Fruit fly (Drosophila melanogaster) whole organism, adult: ENCODE results near the gene Rrp5.
A peak's percentile ranks its signal among the peaks of the same experiment; 100 is the strongest.

Source experiments
- CG11617 ChIP-seq: fragments of 200-800 bp; sonication (Bioruptor generic); optimal IDR thresholded peaks from 2 replicates; lab custom pipeline; 2017; ENCODE audit warnings: mild to moderate bottlenecking, missing biosample characterization, missing genetic modification reagents, missing genetic modification characterization
- CG12768 ChIP-seq: fragments of 200-800 bp; sonication (Bioruptor generic); optimal IDR thresholded peaks from 2 replicates; lab custom pipeline; 2017; ENCODE audit warnings: missing biosample characterization, missing genetic modification characterization, mild to moderate bottlenecking, moderate library complexity, missing genetic modification reagents
- CG14711 ChIP-seq: fragments of 200-800 bp; sonication (Bioruptor generic); optimal IDR thresholded peaks from 2 replicates; lab custom pipeline; 2018; ENCODE audit warnings: missing biosample characterization, mild to moderate bottlenecking, missing genetic modification characterization, moderate library complexity
- CG1620 ChIP-seq: fragments of 200-800 bp; sonication (Bioruptor generic); optimal IDR thresholded peaks from 2 replicates; lab custom pipeline; 2016; ENCODE audit warnings: missing biosample characterization, missing genetic modification characterization
- CG33017 ChIP-seq: fragments of 200-800 bp; sonication (Bioruptor generic); optimal IDR thresholded peaks from 2 replicates; lab custom pipeline; 2018; ENCODE audit warnings: missing biosample characterization, mild to moderate bottlenecking, missing genetic modification characterization, moderate library complexity
- CG5204 ChIP-seq: fragments of 200-800 bp; sonication (Bioruptor generic); optimal IDR thresholded peaks from 2 replicates; lab custom pipeline; 2016; ENCODE audit warnings: missing biosample characterization, missing genetic modification characterization
- CG7101 ChIP-seq: fragments of 200-800 bp; sonication (Bioruptor generic); optimal IDR thresholded peaks from 2 replicates; lab custom pipeline; 2018; ENCODE audit warnings: missing biosample characterization, mild to moderate bottlenecking, missing genetic modification characterization, moderate library complexity
- Crg-1 ChIP-seq: fragments of 200-800 bp; sonication (Bioruptor generic); optimal IDR thresholded peaks from 2 replicates; lab custom pipeline; 2016; ENCODE audit warnings: missing biosample characterization, missing genetic modification characterization
- Hr96 ChIP-seq: fragments of 200-800 bp; sonication (Bioruptor generic); optimal IDR thresholded peaks from 2 replicates; lab custom pipeline; 2016; ENCODE audit warnings: missing biosample characterization, missing genetic modification characterization
- bab1 ChIP-seq: fragments of 200-800 bp; sonication (Bioruptor generic); optimal IDR thresholded peaks from 3 replicates; lab custom pipeline; 2019; ENCODE audit warnings: missing biosample characterization, mild to moderate bottlenecking, missing genetic modification characterization, moderate library complexity
- cic ChIP-seq: fragments of 200-800 bp; sonication (Bioruptor generic); optimal IDR thresholded peaks from 2 replicates; lab custom pipeline; 2017; ENCODE audit warnings: missing biosample characterization, mild to moderate bottlenecking, missing genetic modification characterization, moderate library complexity
- kay ChIP-seq: fragments of 200-800 bp; sonication (Bioruptor generic); peaks from one replicate; lab custom pipeline; 2016; ENCODE audit warnings: missing biosample characterization, missing genetic modification characterization, borderline replicate concordance
- pad ChIP-seq: fragments of 200-800 bp; sonication (Bioruptor generic); optimal IDR thresholded peaks from 3 replicates; lab custom pipeline; 2017; ENCODE audit warnings: missing biosample characterization, missing genetic modification characterization, mild to moderate bottlenecking, moderate library complexity, missing genetic modification reagents
- toe ChIP-seq: fragments of 200-800 bp; sonication (Bioruptor generic); optimal IDR thresholded peaks from 2 replicates; lab custom pipeline; 2016; ENCODE audit warnings: missing biosample characterization, missing genetic modification characterization

dm6 chr3R:24296913-24297312 is 36.2 kb downstream of the Rrp5 start:
- TF ChIP-seq cic (GFP tag; lab: Kevin White, UChicago) (peak; percentile 64), CG7101 (tag; lab: Kevin White, UChicago) (no peak), CG11617 (GFP tag; lab: Kevin White, UChicago) (no peak), CG12768 (GFP tag; lab: Kevin White, UChicago) (no peak), kay (GFP tag; lab: Kevin White, UChicago) (peak; percentile 89), CG14711 (tag; lab: Kevin White, UChicago) (no peak), pad (GFP tag; lab: Kevin White, UChicago) (no peak), Hr96 (no peak), CG1620 (GFP tag; lab: Kevin White, UChicago) (no peak), Crg-1 (GFP tag; lab: Kevin White, UChicago) (no peak), CG33017 (tag; lab: Kevin White, UChicago) (no peak), bab1 (no peak), toe (GFP tag; lab: Kevin White, UChicago) (no peak), CG5204 (GFP tag; lab: Kevin White, UChicago) (no peak)
